Worm (Caenorhabditis elegans) whole organism, late embryonic: ENCODE data around the gene ZC204.12.

Experiments
- ama-1 ChIP-seq: fragments of 150-350 bp; optimal IDR thresholded peaks from 2 replicates; lab custom pipeline; 2014
- hlh-30 ChIP-seq: sonication (generic microtip); optimal IDR thresholded peaks from 2 replicates; lab custom pipeline; 2017; ENCODE audit warnings: antibody characterized with exemption, missing genetic modification characterization, missing compliant biosample characterization; ENCODE audit not compliant: insufficient read depth

DNA sequence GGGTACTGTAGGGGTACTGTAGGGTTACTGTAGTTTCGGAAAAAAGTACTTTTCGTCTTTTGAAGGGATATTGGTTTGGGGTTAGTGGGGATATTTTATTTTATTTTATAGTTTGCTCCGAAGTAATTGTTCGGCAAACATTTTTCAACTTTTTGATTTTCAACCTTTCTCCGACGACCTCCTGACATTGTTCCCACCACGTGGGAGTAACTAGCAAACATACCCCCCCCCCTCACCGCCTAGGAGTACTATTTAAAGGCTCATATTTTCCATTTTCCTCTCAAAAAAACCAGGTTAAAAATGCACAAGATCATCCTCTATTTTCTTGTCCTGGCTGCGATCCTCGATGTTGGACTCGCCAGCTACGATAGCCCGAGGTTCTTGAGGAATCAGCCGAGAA, 8.9 kb upstream of the ZC204.12 start, which contains the start of gene srlf-29:
- TF ChIP-seq hlh-30 (tag; lab: Kevin White, UChicago) (no peak), ama-1 (lab: Kevin White, UChicago) (no peak)
